Worm (Caenorhabditis elegans) whole organism, L4/young adult: Measurements from ENCODE around the gene M199.134.
"Not testable (repeated sequence)": the region's sequence is repeated elsewhere in the genome, so short reads cannot be mapped to it uniquely, and the experiment has no call there.

ENCODE experiments used
- W03F9.2 ChIP-seq: fragments of 150-350 bp; optimal IDR thresholded peaks from 2 replicates; lab custom pipeline; 2014; ENCODE audit warnings: missing biosample characterization, missing genetic modification characterization
- dao-5 ChIP-seq: sonication (generic microtip); optimal IDR thresholded peaks from 2 replicates; lab custom pipeline; 2016; ENCODE audit warnings: missing genotype, missing genetic modification characterization, moderate library complexity, missing compliant biosample characterization
- him-1 ChIP-seq: sonication (generic microtip); optimal IDR thresholded peaks from 2 replicates; lab custom pipeline; 2016; ENCODE audit warnings: missing genotype, missing genetic modification reagents, missing genetic modification characterization, missing compliant biosample characterization

M199.134 gene

DNA sequence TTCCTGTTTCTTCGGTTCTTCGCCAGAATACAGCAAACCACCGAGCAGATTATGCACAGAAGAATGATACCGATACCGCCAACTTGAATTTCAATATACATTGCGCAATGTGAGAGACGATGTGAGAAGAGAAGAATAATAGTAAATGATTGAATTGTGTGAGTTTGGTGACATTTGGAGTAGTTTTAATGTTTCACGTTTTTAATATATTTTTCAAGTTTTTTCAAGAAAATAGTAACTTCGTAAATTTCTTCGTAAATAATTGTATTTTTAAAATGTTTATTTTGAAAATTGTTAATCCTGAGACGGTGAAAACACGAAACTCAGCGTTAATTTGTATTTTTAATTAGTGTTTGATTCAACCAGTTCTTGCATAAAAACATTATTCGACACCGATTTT, at the start of gene M199.134:
Gene M199.134, minus strand, starts transcription at position 101 of the 400 bp plus-strand sequence.
- TF ChIP-seq him-1 (tag; lab: Kevin White, UChicago) = no peak
- TF ChIP-seq W03F9.2 = no peak
- TF ChIP-seq dao-5 (tag; lab: Kevin White, UChicago) = no peak

DNA sequence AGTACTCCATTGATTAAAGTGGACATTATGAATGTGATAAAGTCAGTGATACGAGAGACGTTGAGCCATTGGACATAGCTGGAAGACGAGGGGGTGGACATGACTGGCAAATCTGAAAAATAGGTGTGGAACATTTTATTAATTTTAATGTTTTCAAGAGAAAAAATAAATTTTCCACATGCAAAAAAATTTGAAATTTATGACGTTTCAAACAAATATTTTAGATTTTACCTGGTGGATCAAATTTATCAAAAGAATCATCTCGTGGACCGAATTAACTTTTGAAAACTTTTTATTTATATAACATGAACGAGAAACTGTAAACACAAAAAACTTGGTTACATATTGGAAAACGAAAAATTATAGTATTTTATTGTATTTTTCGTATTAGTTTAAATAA, 34.1 kb upstream of the M199.134 start, which contains the start of gene str-78:
Gene str-78, minus strand, starts transcription at position 101 of the 400 bp plus-strand sequence.
- TF ChIP-seq dao-5 (tag; lab: Kevin White, UChicago) (no peak), W03F9.2 (no peak), him-1 (tag; lab: Kevin White, UChicago) (no peak)

ce11 chrIV:15140832-15141231, 27.8 kb upstream of the M199.134 start, which contains the start of gene srg-51:
TSS of gene srg-51 (minus strand) at chrIV:15140932.
- TF ChIP-seq him-1 (tag; lab: Kevin White, UChicago) (no peak), W03F9.2 (no peak), dao-5 (tag; lab: Kevin White, UChicago) (no peak)

- TF ChIP-seq dao-5 (tag; lab: Kevin White, UChicago); W03F9.2; him-1 (tag; lab: Kevin White, UChicago): not testable (repeated sequence)
Observed at ce11 chrIV:15133899-15134298, 20.9 kb upstream of the M199.134 start, which contains the start of gene M199.8. TSS of gene M199.8 (minus strand) at chrIV:15133999.

DNA sequence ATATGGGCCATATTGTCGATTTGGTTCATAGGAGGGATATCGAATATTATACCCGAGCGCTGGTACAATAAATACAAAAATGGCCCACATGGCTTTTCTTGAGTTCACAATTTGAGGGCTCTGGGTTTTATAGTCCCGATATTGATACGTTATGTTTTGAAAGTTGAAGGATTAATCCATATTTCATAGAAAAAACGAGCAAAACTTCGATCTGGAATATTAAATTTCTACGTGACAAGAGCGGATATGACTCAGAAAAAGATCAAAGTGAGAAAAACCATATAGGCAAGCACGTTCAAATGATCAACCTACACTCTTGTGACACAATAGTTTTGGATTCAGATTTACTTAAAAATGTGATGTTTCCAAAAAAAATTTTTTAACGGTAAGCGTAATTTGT, 18.7 kb upstream of the M199.134 start, which contains the start of gene col-135:
Gene col-135, minus strand, starts transcription at position 101 of the 400 bp plus-strand sequence.
- TF ChIP-seq W03F9.2 (no peak), dao-5 (tag; lab: Kevin White, UChicago) (no peak), him-1 (tag; lab: Kevin White, UChicago) (no peak)

ce11 chrIV:15127731-15128130, 14.7 kb upstream of the M199.134 start, which contains the start of gene M199.9:
TSS of gene M199.9 (minus strand) at chrIV:15127831.
- TF ChIP-seq W03F9.2 (no peak), dao-5 (tag; lab: Kevin White, UChicago) (no peak), him-1 (tag; lab: Kevin White, UChicago) (no peak)

- TF ChIP-seq him-1 (tag; lab: Kevin White, UChicago) = no peak
- no peak for TF ChIP-seq W03F9.2
- TF ChIP-seq dao-5 (tag; lab: Kevin White, UChicago) = no peak
Observed at ce11 chrIV:15126021-15126420, 13.0 kb upstream of the M199.134 start, which contains the start of gene clec-190. TSS of gene clec-190 (minus strand) at chrIV:15126121.

ce11 chrIV:15122882-15123281, 9.9 kb upstream of the M199.134 start, which contains the start of gene M199.7:
TSS of gene M199.7 (plus strand) at chrIV:15123182.
- TF ChIP-seq him-1 (tag; lab: Kevin White, UChicago) (no peak), W03F9.2 (no peak), dao-5 (tag; lab: Kevin White, UChicago) (no peak)

- no peak for TF ChIP-seq him-1 (tag; lab: Kevin White, UChicago)
- no peak for TF ChIP-seq dao-5 (tag; lab: Kevin White, UChicago)
- no peak for TF ChIP-seq W03F9.2
Observed at ce11 chrIV:15120746-15121145, 7.7 kb upstream of the M199.134 start, which contains the start of gene clec-189. TSS of gene clec-189 (plus strand) at chrIV:15120837.

- no peak for TF ChIP-seq him-1 (tag; lab: Kevin White, UChicago)
- TF ChIP-seq dao-5 (tag; lab: Kevin White, UChicago) = no peak
- no peak for TF ChIP-seq W03F9.2
Observed at ce11 chrIV:15119268-15119667, 6.3 kb upstream of the M199.134 start.

DNA sequence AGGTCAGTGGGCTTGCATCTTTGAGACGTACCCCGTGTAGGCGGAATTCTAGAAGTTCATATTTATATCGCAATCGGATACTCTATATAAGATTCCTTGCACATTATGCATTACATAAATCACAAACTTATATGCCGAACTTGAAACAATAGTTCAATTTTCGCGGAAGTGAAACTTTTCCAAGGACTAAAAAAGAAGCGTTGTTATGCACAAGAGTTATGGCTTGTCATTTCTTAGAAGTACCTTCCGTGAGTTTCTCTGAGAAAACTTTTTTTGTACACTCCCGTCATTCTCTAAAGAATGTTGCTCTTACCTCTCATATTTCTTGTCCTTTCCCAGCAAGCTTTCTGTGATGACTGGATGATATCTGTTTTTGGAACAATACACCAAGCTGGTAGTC, 5.4 kb upstream of the M199.134 start, which contains the start of gene M199.136:
Gene M199.136, plus strand, starts transcription at position 301 of the 400 bp plus-strand sequence.
- TF ChIP-seq him-1 (tag; lab: Kevin White, UChicago) (no peak), W03F9.2 (no peak), dao-5 (tag; lab: Kevin White, UChicago) (no peak)

- TF ChIP-seq him-1 (tag; lab: Kevin White, UChicago) (no peak), dao-5 (tag; lab: Kevin White, UChicago) (no peak), W03F9.2 (no peak)
Observed at ce11 chrIV:15114324-15114723, 1.3 kb upstream of the M199.134 start, which contains the start of gene M199.135. TSS of gene M199.135 (plus strand) at chrIV:15114624.

- TF ChIP-seq W03F9.2 (no peak), him-1 (tag; lab: Kevin White, UChicago) (no peak), dao-5 (tag; lab: Kevin White, UChicago) (no peak)
Observed at ce11 chrIV:15108475-15108874, 4.5 kb downstream of the M199.134 start, which contains the start of gene M199.2. TSS of gene M199.2 (plus strand) at chrIV:15108775.

DNA sequence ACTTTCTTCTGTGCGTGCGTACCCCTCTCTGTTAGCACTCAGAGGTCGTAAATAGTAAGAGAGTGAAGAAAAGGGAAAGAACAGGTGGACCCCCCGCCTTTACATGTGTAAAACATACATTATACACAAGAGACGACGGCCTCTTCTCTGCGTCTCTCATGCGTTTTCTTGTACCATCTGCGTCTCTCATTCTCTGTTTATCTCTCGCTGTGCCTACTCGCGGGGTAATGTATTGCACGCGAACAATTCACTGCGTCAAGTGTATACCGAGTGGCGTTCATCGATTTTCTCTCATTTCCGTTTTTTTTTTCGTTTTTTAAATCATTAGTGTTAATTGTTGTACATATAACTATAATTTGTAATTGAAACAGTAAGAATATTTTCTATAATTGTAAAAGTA, 5.8 kb downstream of the M199.134 start:
- TF ChIP-seq dao-5 (tag; lab: Kevin White, UChicago) (no peak), W03F9.2 (no peak), him-1 (tag; lab: Kevin White, UChicago) (no peak)
